Fruit fly (Drosophila melanogaster): ENCODE measurements around the gene slp2.
A peak's percentile ranks its signal among the peaks of the same experiment; 100 is the strongest.

slp2 gene

dm6 chr2L:3827406-3828133 lies 9.1 kb upstream of the slp2 start (continued):
- TF ChIP-seq Ada2b (GFP tag; IDR thresholded peaks at IDR 0.05) = no peak
- no peak for TF ChIP-seq mam (GFP tag; optimal IDR thresholded peaks at IDR 0.05)
- TF ChIP-seq Fer3 (tag; optimal IDR thresholded peaks at IDR 0.05) = no peak
- no peak for TF ChIP-seq lbe (GFP tag; optimal IDR thresholded peaks at IDR 0.05)
- TF ChIP-seq CG1529 (GFP tag; optimal IDR thresholded peaks at IDR 0.05) = peak; percentile 76
- TF ChIP-seq schlank (tag; optimal IDR thresholded peaks at IDR 0.05) = no peak
- peak in 1 of 2 experiments; percentile 78 for TF ChIP-seq bsh (GFP tag; optimal IDR thresholded peaks at IDR 0.05)
- TF ChIP-seq CG1792 (GFP tag; optimal IDR thresholded peaks at IDR 0.05) = no peak
- TF ChIP-seq CG12769 (tag; optimal IDR thresholded peaks at IDR 0.05) = no peak
- TF ChIP-seq CG11696 (GFP tag; IDR thresholded peaks at IDR 0.05) = 0 out of 2 replicates have a peak, but pooled peaks have one; percentile 12
- peak; percentile 97 for TF ChIP-seq sens (GFP tag)
- TF ChIP-seq CG17385 (GFP tag; optimal IDR thresholded peaks at IDR 0.05) = peak; percentile 40
- TF ChIP-seq cato (GFP tag; optimal IDR thresholded peaks at IDR 0.05; ENCODE audit: borderline replicate concordance) = peak; percentile 31
- peak; percentile 77 for TF ChIP-seq CG15601 (tag; optimal IDR thresholded peaks at IDR 0.05)
- no peak for TF ChIP-seq Hr39 (optimal IDR thresholded peaks at IDR 0.05)
- no peak for TF ChIP-seq CG11398 (GFP tag; optimal IDR thresholded peaks at IDR 0.05)
- TF ChIP-seq CG10543 (GFP tag; optimal IDR thresholded peaks at IDR 0.05) = no peak
- TF ChIP-seq CG14667 (GFP tag; IDR thresholded peaks at IDR 0.05) = peak; percentile 21; the same call in 1 of the 2 replicates
- TF ChIP-seq Pdp1 (GFP tag; optimal IDR thresholded peaks at IDR 0.05) = peak in 1 of 2 experiments; percentile 35
- TF ChIP-seq CG12659 (GFP tag; optimal IDR thresholded peaks at IDR 0.05) = no peak
- no peak for TF ChIP-seq CG3995 (GFP tag; optimal IDR thresholded peaks at IDR 0.05)
- TF ChIP-seq MTF-1 (GFP tag; optimal IDR thresholded peaks at IDR 0.05; ENCODE audit: borderline replicate concordance) = peak; percentile 19
- TF ChIP-seq al (GFP tag; IDR thresholded peaks at IDR 0.05) = no peak
- TF ChIP-seq nerfin-1 (tag; optimal IDR thresholded peaks at IDR 0.05) = peak; percentile 81
- TF ChIP-seq Bgb (GFP tag; IDR thresholded peaks at IDR 0.05; ENCODE audit: partially characterized antibody) = no peak
- peak in 1 of 2 experiments; percentile 38 for TF ChIP-seq Hr51 (GFP tag; optimal IDR thresholded peaks at IDR 0.05)
- TF ChIP-seq sqz (GFP tag; optimal IDR thresholded peaks at IDR 0.05) = peak; percentile 70
- no peak for TF ChIP-seq CG13287 (GFP tag; IDR thresholded peaks at IDR 0.05; ENCODE audit: partially characterized antibody)
- TF ChIP-seq CG7987 (GFP tag; optimal IDR thresholded peaks at IDR 0.05) = no peak
- TF ChIP-seq lola (GFP tag; optimal IDR thresholded peaks at IDR 0.05) = peak in 1 of 3 experiments; percentile 96
- TF ChIP-seq CG15011 (GFP tag; optimal IDR thresholded peaks at IDR 0.05) = peak; percentile 42
- TF ChIP-seq Dll (GFP tag; IDR thresholded peaks at IDR 0.05; ENCODE audit: partially characterized antibody) = no peak
- no peak for TF ChIP-seq ap (GFP tag; IDR thresholded peaks at IDR 0.05)
- TF ChIP-seq Kr (GFP tag; optimal IDR thresholded peaks at IDR 0.05) = peak; percentile 79
- TF ChIP-seq Nf-YA (GFP tag; IDR thresholded peaks at IDR 0.05) = no peak
- TF ChIP-seq CG10431 (GFP tag; optimal IDR thresholded peaks at IDR 0.05) = peak; percentile 49
- TF ChIP-seq Hr78 (GFP tag; optimal IDR thresholded peaks at IDR 0.05) = no peak
- TF ChIP-seq E2f1 (GFP tag; IDR thresholded peaks at IDR 0.05) = peak; percentile 44; the same call in 1 of the 2 replicates
- peak; percentile 24 for TF ChIP-seq en (GFP tag; optimal IDR thresholded peaks at IDR 0.05)
- no peak for TF ChIP-seq CG11093 (GFP tag; IDR thresholded peaks at IDR 0.05)
- no peak for TF ChIP-seq klu (GFP tag; IDR thresholded peaks at IDR 0.05)
- TF ChIP-seq ci (GFP tag; IDR thresholded peaks at IDR 0.05) = peak; percentile 63
- no peak for TF ChIP-seq CG9215 (GFP tag; IDR thresholded peaks at IDR 0.05)
- no peak for TF ChIP-seq HmgD (GFP tag; optimal IDR thresholded peaks at IDR 0.05)
- peak; percentile 46 for TF ChIP-seq CG16863 (GFP tag; optimal IDR thresholded peaks at IDR 0.05)
- TF ChIP-seq twi (tag; optimal IDR thresholded peaks at IDR 0.05) = peak; percentile 85
- TF ChIP-seq zen2 (GFP tag; IDR thresholded peaks at IDR 0.05; ENCODE audit: partially characterized antibody) = no peak
- TF ChIP-seq luna (GFP tag; optimal IDR thresholded peaks at IDR 0.05) = no peak
